Fruit fly (Drosophila melanogaster) whole organism, embryonic: ENCODE data around the gene CG6153.

ENCODE experiments used
- CG14667 ChIP-seq: fragments of 200-800 bp; sonication (Bioruptor generic); IDR thresholded peaks from 2 replicates; pipeline ENCODE4 v1.3.6; 2022; ENCODE audit warnings: missing biosample characterization, missing genetic modification characterization
- CG43689 ChIP-seq: fragments of 200-800 bp; sonication (Bioruptor generic); IDR thresholded peaks from 2 replicates; pipeline ENCODE4 v1.3.6; 2022; ENCODE audit warnings: missing biosample characterization, missing genetic modification characterization
- CG8765 ChIP-seq: fragments of 200-800 bp; sonication (Bioruptor generic); IDR thresholded peaks from 2 replicates; pipeline ENCODE4 v1.3.6; 2022; ENCODE audit warnings: missing biosample characterization, missing genetic modification characterization
- Dfd ChIP-seq, 2 experiments: fragments of >200 bp; optimal IDR thresholded peaks; 2 replicates each; lab custom pipeline; 2017; ENCODE audit warnings: missing biosample characterization in 2 of 2, missing genetic modification characterization in 2 of 2
- Gsc ChIP-seq: fragments of 200-800 bp; sonication (Bioruptor generic); IDR thresholded peaks from 2 replicates; pipeline ENCODE4 v1.3.6; 2022; ENCODE audit warnings: missing biosample characterization, missing genetic modification characterization
- dimm ChIP-seq: fragments of 200-800 bp; sonication (Bioruptor generic); IDR thresholded peaks from 2 replicates; pipeline ENCODE4 v1.3.6; 2022; ENCODE audit warnings: missing biosample characterization, missing genetic modification characterization
- hbn ChIP-seq: fragments of 200-800 bp; sonication (Bioruptor generic); IDR thresholded peaks from 2 replicates; pipeline ENCODE4 v1.3.6; 2022; ENCODE audit warnings: missing biosample characterization, missing genetic modification characterization; ENCODE audit not compliant: partially characterized antibody
- kay ChIP-seq: fragments of 200-800 bp; sonication (Bioruptor generic); optimal IDR thresholded peaks from 2 replicates; lab custom pipeline; 2016; ENCODE audit warnings: missing biosample characterization, missing genetic modification characterization
- kni ChIP-seq: fragments of 200-800 bp; sonication (Bioruptor generic); optimal IDR thresholded peaks from 3 replicates; lab custom pipeline; 2017; ENCODE audit warnings: mild to moderate bottlenecking, missing biosample characterization, missing genetic modification reagents, missing genetic modification characterization
- tgo ChIP-seq: fragments of 200-800 bp; sonication (Bioruptor generic); IDR thresholded peaks from 3 replicates; pipeline ENCODE4 v1.3.6; 2022; ENCODE audit warnings: missing biosample characterization, missing genetic modification characterization

dm6 chr2L:12719712-12720429 is 27.1 kb downstream of the CG6153 start:
- TF ChIP-seq kay (GFP tag; lab: Kevin White, UChicago), result no peak
- no peak for TF ChIP-seq dimm (GFP tag; lab: Robert Waterston, UW)
- no peak for TF ChIP-seq kni (GFP tag; lab: Kevin White, UChicago)
- TF ChIP-seq tgo (GFP tag; lab: Robert Waterston, UW), result no peak
- no peak for TF ChIP-seq CG43689 (GFP tag; lab: Robert Waterston, UW)
- no peak for TF ChIP-seq Dfd (GFP tag; optimal IDR thresholded peaks at IDR 0.05; lab: Kevin White, UChicago)
- no peak for TF ChIP-seq Gsc
- TF ChIP-seq hbn (GFP tag; lab: Robert Waterston, UW), result no peak
- no peak for TF ChIP-seq CG8765
- no peak for TF ChIP-seq CG14667 (GFP tag; lab: Robert Waterston, UW)
